Worm (Caenorhabditis elegans) whole organism, late embryonic: ENCODE measurements around the gene K08C7.6.

ENCODE experiments used
- ceh-9 ChIP-seq: sonication (generic microtip); optimal IDR thresholded peaks from 2 replicates; lab custom pipeline; 2016; ENCODE audit warnings: mild to moderate bottlenecking, missing genetic modification characterization, inconsistent platforms, missing compliant biosample characterization
- elt-2 ChIP-seq: sonication (generic microtip); optimal IDR thresholded peaks from 2 replicates; lab custom pipeline; 2016; ENCODE audit warnings: missing genetic modification reagents, missing genetic modification characterization, missing compliant biosample characterization
- fkh-6 ChIP-seq: sonication (generic microtip); optimal IDR thresholded peaks from 2 replicates; lab custom pipeline; 2016; ENCODE audit warnings: missing genetic modification characterization, missing compliant biosample characterization
- hlh-30 ChIP-seq: sonication (generic microtip); optimal IDR thresholded peaks from 2 replicates; lab custom pipeline; 2017; ENCODE audit warnings: antibody characterized with exemption, missing genetic modification characterization, missing compliant biosample characterization; ENCODE audit not compliant: insufficient read depth
- pha-2 ChIP-seq: sonication (generic microtip); optimal IDR thresholded peaks from 2 replicates; lab custom pipeline; 2017; ENCODE audit warnings: mild to moderate bottlenecking, missing genetic modification characterization, missing compliant biosample characterization
- pha-4 ChIP-seq: fragments of 150-350 bp; optimal IDR thresholded peaks from 2 replicates; lab custom pipeline; 2018; ENCODE audit warnings: missing biosample characterization, missing genetic modification reagents, missing genetic modification characterization
- unc-3 ChIP-seq, 2 experiments: fragments of 200-800 bp in 1 of 2; sonication (Bioruptor generic) in 1 of 2; sonication (generic microtip) in 1 of 2; conservative IDR thresholded peaks in 1 of 2; optimal IDR thresholded peaks in 1 of 2; 2 replicates each; pipeline versions ENCODE4 v1.3.6 to Lab custom; 2016 to 2022; ENCODE audit warnings: missing compliant biosample characterization in 2 of 2, missing genetic modification characterization in 2 of 2, missing genetic modification reagents in 1 of 2
- unc-86 ChIP-seq: sonication (generic microtip); optimal IDR thresholded peaks from 2 replicates; lab custom pipeline; 2016; ENCODE audit warnings: missing genetic modification characterization, missing compliant biosample characterization

- TF ChIP-seq pha-2 (tag; lab: Kevin White, UChicago) (no peak), unc-3 (GFP tag; conservative IDR thresholded peaks at IDR 0.05; lab: Robert Waterston, UW) (no peak), unc-3 (tag; optimal IDR thresholded peaks at IDR 0.05; lab: Kevin White, UChicago) (no peak), pha-4 (tag; lab: Kevin White, UChicago) (no peak), fkh-6 (tag; lab: Kevin White, UChicago) (no peak), elt-2 (tag; lab: Kevin White, UChicago) (no peak), unc-86 (tag; lab: Kevin White, UChicago) (no peak), ceh-9 (tag; lab: Kevin White, UChicago) (no peak), hlh-30 (tag; lab: Kevin White, UChicago) (no peak)
Observed at ce11 chrIV:10685758-10686157, at the start of gene K08C7.6, which contains the start of gene R102.1.
